Worm (Caenorhabditis elegans) whole organism, L2 larva: ENCODE measurements around the gene nhr-116.
"Not testable (repeated sequence)": the region's sequence is repeated elsewhere in the genome, so short reads cannot be mapped to it uniquely, and the experiment has no call there.

Experiments used
- C34F6.9 ChIP-seq: fragments of 150-350 bp; optimal IDR thresholded peaks from 2 replicates; lab custom pipeline; 2014; ENCODE audit warnings: missing biosample characterization, missing genetic modification characterization
- F13H6.1 ChIP-seq: sonication (generic microtip); optimal IDR thresholded peaks from 2 replicates; lab custom pipeline; 2016; ENCODE audit warnings: missing genetic modification characterization, missing compliant biosample characterization
- Y55F3AM.14 ChIP-seq: fragments of 200-800 bp; sonication (Bioruptor generic); optimal IDR thresholded peaks from 2 replicates; lab custom pipeline; 2018; ENCODE audit warnings: mild to moderate bottlenecking, missing genetic modification characterization, missing compliant biosample characterization
- ZK546.5 ChIP-seq: sonication (generic microtip); optimal IDR thresholded peaks from 2 replicates; lab custom pipeline; 2017; ENCODE audit warnings: missing biosample characterization, missing genetic modification characterization
- ama-1 ChIP-seq: fragments of 150-350 bp; optimal IDR thresholded peaks from 2 replicates; lab custom pipeline; 2018; ENCODE audit warnings: inconsistent platforms
- ceh-82 ChIP-seq: fragments of 150-350 bp; optimal IDR thresholded peaks from 2 replicates; lab custom pipeline; 2014; ENCODE audit warnings: missing biosample characterization, missing genetic modification characterization
- dmd-4 ChIP-seq: sonication (generic microtip); optimal IDR thresholded peaks from 2 replicates; lab custom pipeline; 2017; ENCODE audit warnings: missing biosample characterization, missing genetic modification characterization
- egl-27 ChIP-seq: sonication (generic microtip); optimal IDR thresholded peaks from 3 replicates; lab custom pipeline; 2017; ENCODE audit warnings: missing biosample characterization, missing genetic modification reagents, missing genetic modification characterization
- gmeb-1 ChIP-seq: fragments of 150-350 bp; optimal IDR thresholded peaks from 2 replicates; lab custom pipeline; 2014; ENCODE audit warnings: missing biosample characterization, missing genetic modification characterization
- lin-11 ChIP-seq: fragments of 150-350 bp; sonication (generic microtip); optimal IDR thresholded peaks from 2 replicates; lab custom pipeline; 2014; ENCODE audit warnings: missing biosample characterization, missing genetic modification characterization, inconsistent platforms, mixed read lengths
- lin-13 ChIP-seq: fragments of 150-350 bp; optimal IDR thresholded peaks from 2 replicates; lab custom pipeline; 2014; ENCODE audit warnings: missing biosample characterization, missing genetic modification reagents, missing genetic modification characterization
- lin-39 ChIP-seq: fragments of 150-350 bp; optimal IDR thresholded peaks from 2 replicates; lab custom pipeline; 2014; ENCODE audit warnings: missing biosample characterization, missing genetic modification reagents, missing genetic modification characterization
- lsy-2 ChIP-seq, 2 experiments: fragments of 150-350 bp in 1 of 2; sonication (generic microtip) in 1 of 2; optimal IDR thresholded peaks; 2 replicates each; lab custom pipeline; 2014 to 2017; ENCODE audit warnings: missing biosample characterization in 2 of 2, missing genetic modification characterization in 2 of 2
- mab-5 ChIP-seq: fragments of 150-350 bp; optimal IDR thresholded peaks from 2 replicates; lab custom pipeline; 2014; ENCODE audit warnings: missing biosample characterization, missing genetic modification characterization
- mdl-1 ChIP-seq, 2 experiments: fragments of 150-350 bp in 1 of 2; sonication (generic microtip) in 1 of 2; optimal IDR thresholded peaks; 2 replicates each; lab custom pipeline; 2017; ENCODE audit warnings: missing biosample characterization in 2 of 2, missing genetic modification characterization in 2 of 2
- nhr-10 ChIP-seq: sonication (generic microtip); optimal IDR thresholded peaks from 2 replicates; lab custom pipeline; 2017; ENCODE audit warnings: missing biosample characterization, missing genetic modification characterization
- nhr-11 ChIP-seq: fragments of 150-350 bp; optimal IDR thresholded peaks from 2 replicates; lab custom pipeline; 2014; ENCODE audit warnings: missing biosample characterization, missing genetic modification characterization
- nhr-12 ChIP-seq: fragments of 150-350 bp; optimal IDR thresholded peaks from 2 replicates; lab custom pipeline; 2014; ENCODE audit warnings: missing biosample characterization, missing genetic modification characterization
- nhr-129 ChIP-seq: fragments of 150-350 bp; optimal IDR thresholded peaks from 2 replicates; lab custom pipeline; 2014; ENCODE audit warnings: missing biosample characterization, missing genetic modification characterization
- nhr-21 ChIP-seq: fragments of 150-350 bp; optimal IDR thresholded peaks from 2 replicates; lab custom pipeline; 2014; ENCODE audit warnings: missing biosample characterization, missing genetic modification characterization
- nhr-23 ChIP-seq: fragments of 150-350 bp; optimal IDR thresholded peaks from 2 replicates; lab custom pipeline; 2014; ENCODE audit warnings: missing biosample characterization, missing genetic modification reagents, missing genetic modification characterization
- nhr-77 ChIP-seq: fragments of 150-350 bp; optimal IDR thresholded peaks from 2 replicates; lab custom pipeline; 2014; ENCODE audit warnings: missing biosample characterization, missing genetic modification characterization
- sem-4 ChIP-seq: fragments of 150-350 bp; optimal IDR thresholded peaks from 2 replicates; lab custom pipeline; 2014; ENCODE audit warnings: missing biosample characterization, missing genetic modification reagents, missing genetic modification characterization
- skn-1 ChIP-seq: sonication (generic microtip); optimal IDR thresholded peaks from 2 replicates; lab custom pipeline; 2017; ENCODE audit warnings: missing biosample characterization, missing genetic modification characterization
- sma-3 ChIP-seq: sonication (generic microtip); optimal IDR thresholded peaks from 2 replicates; lab custom pipeline; 2016; ENCODE audit warnings: missing genetic modification reagents, missing genetic modification characterization, missing compliant biosample characterization
- sma-9 ChIP-seq, 2 experiments: fragments of 150-350 bp in 1 of 2; sonication (generic microtip) in 1 of 2; optimal IDR thresholded peaks; 2 replicates each; lab custom pipeline; 2014 to 2016; ENCODE audit warnings: missing genetic modification characterization in 2 of 2, mild to moderate bottlenecking in 1 of 2, missing biosample characterization in 1 of 2, missing compliant biosample characterization in 1 of 2, missing genetic modification reagents in 1 of 2, moderate library complexity in 1 of 2
- snpc-4 ChIP-seq: fragments of 150-350 bp; optimal IDR thresholded peaks from 2 replicates; lab custom pipeline; 2014; ENCODE audit warnings: missing biosample characterization, missing genetic modification characterization
- unc-62 ChIP-seq: fragments of 150-350 bp; optimal IDR thresholded peaks from 2 replicates; lab custom pipeline; 2014; ENCODE audit warnings: missing biosample characterization, missing genetic modification reagents, missing genetic modification characterization
- zag-1 ChIP-seq: fragments of 150-350 bp; optimal IDR thresholded peaks from 2 replicates; lab custom pipeline; 2014; ENCODE audit warnings: missing biosample characterization, missing genetic modification characterization
- ztf-1 ChIP-seq: fragments of 200-800 bp; sonication (Bioruptor generic); conservative IDR thresholded peaks from 2 replicates; pipeline ENCODE4 v1.3.6; 2022; ENCODE audit warnings: missing genetic modification characterization, missing compliant biosample characterization
- ztf-11 ChIP-seq: sonication (generic microtip); optimal IDR thresholded peaks from 2 replicates; lab custom pipeline; 2017; ENCODE audit warnings: missing biosample characterization, missing genetic modification characterization

nhr-116 gene

DNA sequence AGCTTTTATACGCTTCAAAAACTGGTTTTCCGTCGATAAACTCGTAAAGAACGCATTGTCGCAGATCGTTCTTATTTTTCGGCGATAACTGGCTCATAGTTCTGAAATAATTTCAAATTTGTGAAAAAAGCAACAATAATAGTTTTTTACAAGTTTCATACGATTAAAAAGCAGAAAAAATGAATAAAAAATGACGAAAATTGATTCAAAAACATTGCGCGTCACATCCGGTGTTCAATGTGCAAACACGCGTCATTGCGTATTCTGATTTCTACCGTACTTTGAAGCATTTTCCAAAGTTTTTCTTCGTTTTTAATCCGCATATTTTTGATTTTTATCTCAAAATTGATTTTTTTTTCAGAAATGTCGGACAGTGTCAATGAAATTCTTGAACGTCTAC, 6.3 kb downstream of the nhr-116 start, which contains the start of the genes fbxa-206 and Y102A5C.2:
Gene fbxa-206, minus strand, starts transcription at position 101 of the 400 bp plus-strand sequence.
Gene Y102A5C.2, plus strand, starts transcription at position 354 of the 400 bp plus-strand sequence.
- no peak for TF ChIP-seq lsy-2 (tag; optimal IDR thresholded peaks at IDR 0.05; lab: Kevin White, UChicago)
- no peak for TF ChIP-seq ZK546.5 (tag; lab: Kevin White, UChicago)
- no peak for TF ChIP-seq mdl-1 (tag; optimal IDR thresholded peaks at IDR 0.05; lab: Kevin White, UChicago)
- no peak for TF ChIP-seq ztf-11 (tag; lab: Kevin White, UChicago)
- TF ChIP-seq unc-62 (GFP tag; lab: Kevin White, UChicago) = no peak
- TF ChIP-seq lin-39 (tag; lab: Kevin White, UChicago) = no peak
- TF ChIP-seq ceh-82 = no peak
- TF ChIP-seq ama-1 (lab: Kevin White, UChicago) = no peak
- no peak for TF ChIP-seq lin-11
- no peak for TF ChIP-seq sma-9 (GFP tag; optimal IDR thresholded peaks at IDR 0.05; lab: Kevin White, UChicago)
- TF ChIP-seq sma-9 (tag; optimal IDR thresholded peaks at IDR 0.05; lab: Kevin White, UChicago) = no peak
- TF ChIP-seq nhr-77 (tag; lab: Kevin White, UChicago) = no peak
- no peak for TF ChIP-seq nhr-11 (tag; lab: Kevin White, UChicago)
- TF ChIP-seq, all 48 proteins: peak for 0

DNA sequence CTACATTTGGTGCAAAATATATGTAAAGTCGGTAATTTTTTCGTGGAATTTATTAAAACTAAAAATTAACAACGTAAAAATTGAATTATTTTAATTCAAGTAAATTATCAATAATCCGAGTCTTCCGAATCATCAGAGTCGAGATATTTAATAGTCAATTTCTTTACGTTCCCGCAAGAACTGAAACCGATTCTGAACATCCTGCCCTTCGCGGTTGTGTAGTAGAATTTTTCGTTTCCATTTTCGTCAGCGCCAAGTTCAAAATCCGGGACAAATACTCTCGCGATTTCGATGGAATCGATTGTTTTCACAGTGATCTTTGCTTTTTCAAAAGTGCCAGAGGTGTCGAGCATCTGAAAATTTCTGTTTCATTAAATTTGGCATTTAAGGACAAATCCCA, 7.6 kb downstream of the nhr-116 start:
- TF ChIP-seq nhr-21 (tag; lab: Kevin White, UChicago) (no peak), unc-62 (GFP tag; lab: Kevin White, UChicago) (no peak), mab-5 (tag; lab: Kevin White, UChicago) (no peak), nhr-10 (tag; lab: Kevin White, UChicago) (no peak), nhr-23 (tag; lab: Kevin White, UChicago) (no peak), Y55F3AM.14 (GFP tag; lab: Kevin White, UChicago) (no peak), nhr-129 (tag; lab: Kevin White, UChicago) (no peak), snpc-4 (tag; lab: Kevin White, UChicago) (no peak), ztf-1 (GFP tag; lab: Robert Waterston, UW) (no peak), sma-3 (no peak), ztf-11 (tag; lab: Kevin White, UChicago) (no peak)

DNA sequence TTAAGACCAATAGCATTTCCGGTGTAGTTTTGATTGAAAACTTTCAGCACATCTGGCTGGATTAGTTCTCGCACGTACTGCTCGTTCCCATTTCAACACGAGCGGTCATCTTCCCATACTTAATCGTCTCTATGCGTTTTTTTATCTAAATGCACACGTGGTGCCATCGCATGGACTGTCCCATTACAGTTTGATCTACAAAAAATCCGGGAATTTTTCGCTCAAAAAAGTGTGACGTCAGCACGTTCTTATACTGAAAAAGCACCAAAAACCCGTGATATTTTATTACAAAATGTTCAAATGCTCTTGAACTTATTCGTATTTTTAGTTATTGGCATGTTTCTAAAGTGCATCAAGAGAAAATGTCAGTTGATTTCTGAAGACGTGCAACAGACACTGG, 9.9 kb downstream of the nhr-116 start, which contains the start of gene Y102A5C.4:
Gene Y102A5C.4, plus strand, starts transcription at position 301 of the 400 bp plus-strand sequence.
- TF ChIP-seq ama-1 (lab: Kevin White, UChicago) = no peak
- no peak for TF ChIP-seq dmd-4
- no peak for TF ChIP-seq egl-27 (tag; lab: Kevin White, UChicago)
- TF ChIP-seq, all 48 proteins: peak for 0

DNA sequence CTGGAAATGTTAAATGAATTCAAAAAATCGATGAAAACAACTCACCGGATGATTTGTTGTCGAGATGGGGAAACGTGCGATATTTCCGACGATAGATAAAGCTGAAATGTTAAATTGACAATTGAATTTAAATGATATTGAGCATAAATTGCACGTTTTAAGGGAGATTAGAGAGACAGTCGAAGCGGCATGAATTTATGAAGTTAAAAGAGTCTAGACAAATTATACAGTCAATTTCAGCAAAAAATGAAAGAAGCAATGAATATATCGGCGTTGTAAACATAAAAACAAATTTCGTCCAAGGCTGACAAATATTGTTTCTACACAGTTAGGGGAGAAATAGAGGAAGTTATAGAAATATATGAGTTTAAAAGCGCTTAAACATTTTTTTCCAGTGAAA, 15.3 kb downstream of the nhr-116 start, which contains the start of gene Y102A5C.36:
Gene Y102A5C.36, minus strand, starts transcription at position 101 of the 400 bp plus-strand sequence.
- no peak for TF ChIP-seq nhr-23 (tag; lab: Kevin White, UChicago)
- TF ChIP-seq lin-13 (GFP tag; lab: Kevin White, UChicago) = no peak
- TF ChIP-seq lin-11 = no peak
- TF ChIP-seq dmd-4 = no peak
- no peak for TF ChIP-seq C34F6.9 (tag; lab: Kevin White, UChicago)
- TF ChIP-seq F13H6.1 (tag; lab: Kevin White, UChicago) = no peak
- no peak for TF ChIP-seq zag-1 (tag; lab: Kevin White, UChicago)
- no peak for TF ChIP-seq nhr-12

DNA sequence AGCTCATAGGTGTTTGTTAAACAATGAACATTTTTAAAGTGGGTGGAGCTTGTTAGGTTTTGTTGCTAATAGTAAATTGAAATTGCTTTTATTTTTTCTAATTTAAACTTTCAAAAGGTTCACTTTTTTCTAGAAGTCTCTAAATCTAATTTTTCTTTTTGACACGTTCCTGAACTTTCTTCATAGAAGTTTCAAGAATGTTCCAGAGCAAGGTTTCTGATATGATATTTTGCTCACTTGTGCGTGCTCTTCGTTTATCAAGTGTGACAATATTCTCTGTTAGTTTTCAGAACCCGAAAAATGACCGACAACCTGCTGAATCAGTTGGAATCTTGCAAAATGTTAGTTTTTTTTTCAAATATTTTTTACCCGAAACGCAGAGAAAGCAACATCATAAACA, 26.7 kb downstream of the nhr-116 start, which contains the start of gene fbxa-148:
Gene fbxa-148, plus strand, starts transcription at position 301 of the 400 bp plus-strand sequence.
- TF ChIP-seq skn-1; snpc-4 (tag; lab: Kevin White, UChicago); gmeb-1: not testable (repeated sequence)

DNA sequence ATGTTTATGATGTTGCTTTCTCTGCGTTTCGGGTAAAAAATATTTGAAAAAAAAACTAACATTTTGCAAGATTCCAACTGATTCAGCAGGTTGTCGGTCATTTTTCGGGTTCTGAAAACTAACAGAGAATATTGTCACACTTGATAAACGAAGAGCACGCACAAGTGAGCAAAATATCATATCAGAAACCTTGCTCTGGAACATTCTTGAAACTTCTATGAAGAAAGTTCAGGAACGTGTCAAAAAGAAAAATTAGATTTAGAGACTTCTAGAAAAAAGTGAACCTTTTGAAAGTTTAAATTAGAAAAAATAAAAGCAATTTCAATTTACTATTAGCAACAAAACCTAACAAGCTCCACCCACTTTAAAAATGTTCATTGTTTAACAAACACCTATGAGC, 36.0 kb downstream of the nhr-116 start, which contains the start of gene fbxa-112:
Gene fbxa-112, minus strand, starts transcription at position 101 of the 400 bp plus-strand sequence.
- TF ChIP-seq sem-4; nhr-11 (tag; lab: Kevin White, UChicago); lin-39 (tag; lab: Kevin White, UChicago): not testable (repeated sequence)
